Fruit fly (Drosophila melanogaster) Kc167 (cell line): ENCODE data around the gene slow.

Source experiments
- Sin3A ChIP-seq: fragments of >200 bp; optimal IDR thresholded peaks from 2 replicates; lab custom pipeline; 2018; ENCODE audit warnings: missing external identifiers
- h ChIP-seq: fragments of >200 bp; optimal IDR thresholded peaks from 3 replicates; lab custom pipeline; 2018; ENCODE audit warnings: missing external identifiers
- psq ChIP-seq: fragments of >200 bp; optimal IDR thresholded peaks from 2 replicates; lab custom pipeline; 2017; ENCODE audit warnings: missing external identifiers

dm6 chr3L:4389104-4389503, 4.9 kb downstream of the slow start:
- TF ChIP-seq h (lab: Kevin White, UChicago), result no peak
- TF ChIP-seq Sin3A (lab: Kevin White, UChicago), result no peak
- no peak for TF ChIP-seq psq (lab: Kevin White, UChicago)
